Comparison of ENCODE assay signal across 3 worm cellular contexts in genomic region chrV:20605812-20606211, ce11.
A peak's percentile ranks its signal among the peaks of the same experiment; 100 is the strongest.
TF ChIP-seq lines count a peak whose summit lies in the region.

No protein-coding gene starts in this region.

TF ChIP-seq in whole organism, late embryonic, 69 proteins besides CTCF, POLR2A, EP300 and RAD21:
- peak; percentile 85 for TF ChIP-seq rnt-1 (tag; optimal IDR thresholded peaks at IDR 0.05; lab: Kevin White, UChicago)

TF ChIP-seq in whole organism, mixed stage, embryonic, 35 proteins besides CTCF, POLR2A, EP300 and RAD21:
- TF ChIP-seq sptf-1 (tag; optimal IDR thresholded peaks at IDR 0.05; lab: Kevin White, UChicago) = peak; percentile 56
TF ChIP-seq in whole organism, mixed stage, embryonic: peak in this region for 1; not testable (repeated sequence) for 34.

TF ChIP-seq in whole organism, young adult, 124 proteins besides CTCF, POLR2A, EP300 and RAD21:
- peak; percentile 26; the same call in 1 of the 2 replicates for TF ChIP-seq zfh-2 (GFP tag; conservative IDR thresholded peaks at IDR 0.05; lab: Robert Waterston, UW)
